Worm (Caenorhabditis elegans) whole organism, mixed stage, embryonic: ENCODE measurements around the gene Y53G8AR.8.

ENCODE experiments used
- unc-62 ChIP-seq: fragments of 150-350 bp; optimal IDR thresholded peaks from 2 replicates; lab custom pipeline; 2014; ENCODE audit warnings: missing biosample characterization, missing genetic modification reagents, missing genetic modification characterization
- ztf-11 ChIP-seq: fragments of 150-350 bp; optimal IDR thresholded peaks from 2 replicates; lab custom pipeline; 2014; ENCODE audit warnings: missing biosample characterization, missing genetic modification characterization

DNA sequence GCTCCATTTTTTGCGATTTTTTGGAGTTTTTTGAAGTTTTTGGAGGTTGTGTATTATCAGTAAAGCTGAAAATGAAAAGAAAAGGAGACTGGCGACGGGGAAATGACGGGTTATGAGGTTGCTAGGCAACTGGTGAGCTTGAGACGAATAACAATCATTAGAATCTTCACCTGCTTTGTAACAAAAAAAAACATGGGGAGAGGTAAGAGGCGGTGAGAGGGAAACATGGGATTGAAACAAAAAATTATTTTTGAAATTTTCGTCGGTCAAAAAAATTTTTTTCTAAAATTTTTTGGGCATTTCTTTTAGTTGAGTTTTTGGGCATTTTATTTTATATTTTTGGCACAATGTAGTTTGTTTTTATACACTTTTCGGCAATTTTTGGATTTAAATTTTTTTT lies 27.5 kb downstream of the Y53G8AR.8 start, which contains the start of gene Y53G8AM.7:
- TF ChIP-seq ztf-11 (tag; lab: Kevin White, UChicago): no peak
- no peak for TF ChIP-seq unc-62 (GFP tag; lab: Kevin White, UChicago)
